Worm (Caenorhabditis elegans): ENCODE measurements around the gene ugt-54.
A peak's percentile ranks its signal among the peaks of the same experiment; 100 is the strongest.

The ugt-54 gene

DNA sequence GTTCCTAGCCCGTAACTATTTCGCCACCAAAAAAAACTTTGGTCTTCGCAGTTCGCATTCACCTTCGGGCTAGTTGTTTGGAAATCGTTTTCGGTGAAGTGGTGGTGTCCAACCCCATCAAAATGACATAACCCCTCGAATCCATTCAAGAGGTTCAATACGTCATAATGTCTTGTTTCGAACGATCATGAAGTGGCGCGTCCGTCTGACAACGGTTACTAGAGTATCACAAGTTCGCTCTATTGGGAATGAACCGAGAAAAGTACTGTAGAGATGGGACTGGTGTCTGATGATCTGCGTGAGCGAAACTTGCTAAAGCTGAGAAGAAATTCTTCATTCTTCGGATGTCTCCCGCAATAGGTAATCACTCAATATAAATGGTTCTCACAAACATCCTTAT is 33.8 kb upstream of the ugt-54 start, which contains the start of gene ZC168.2:
Gene ZC168.2 (plus strand): TSS at position 301 of the 400 bp plus-strand sequence.
- TF ChIP-seq tbx-2 (tag; optimal IDR thresholded peaks at IDR 0.05): no peak
- TF ChIP-seq nhr-23 (tag; optimal IDR thresholded peaks at IDR 0.05): no peak
- TF ChIP-seq ceh-16 (tag; optimal IDR thresholded peaks at IDR 0.05): no peak
- TF ChIP-seq hmg-11 (tag; optimal IDR thresholded peaks at IDR 0.05): no peak
- TF ChIP-seq unc-39 (tag; optimal IDR thresholded peaks at IDR 0.05): no peak
- no peak for TF ChIP-seq lin-39 (tag; optimal IDR thresholded peaks at IDR 0.05)
- no peak for TF ChIP-seq eor-1 (tag; optimal IDR thresholded peaks at IDR 0.05)
- no peak for TF ChIP-seq pqm-1 (tag; optimal IDR thresholded peaks at IDR 0.05)
- TF ChIP-seq mdl-1 (tag; optimal IDR thresholded peaks at IDR 0.05): no peak
- TF ChIP-seq nhr-43 (tag; optimal IDR thresholded peaks at IDR 0.05; ENCODE audit: poor library complexity, severe bottlenecking): no peak
- TF ChIP-seq nhr-28 (tag; optimal IDR thresholded peaks at IDR 0.05): no peak
- TF ChIP-seq snpc-4 (tag; optimal IDR thresholded peaks at IDR 0.05): no peak
- no peak for TF ChIP-seq ZK546.5 (tag; optimal IDR thresholded peaks at IDR 0.05)
- no peak for TF ChIP-seq egl-27 (tag; optimal IDR thresholded peaks at IDR 0.05)
- no peak for TF ChIP-seq unc-62 (GFP tag; optimal IDR thresholded peaks at IDR 0.05)
- no peak for TF ChIP-seq elt-1 (tag; optimal IDR thresholded peaks at IDR 0.05)
- TF ChIP-seq elt-3 (tag; optimal IDR thresholded peaks at IDR 0.05): no peak
- TF ChIP-seq nhr-77 (tag; optimal IDR thresholded peaks at IDR 0.05): no peak
- TF ChIP-seq fkh-2 (tag; optimal IDR thresholded peaks at IDR 0.05): no peak
- no peak for TF ChIP-seq mml-1 (tag; optimal IDR thresholded peaks at IDR 0.05)

DNA sequence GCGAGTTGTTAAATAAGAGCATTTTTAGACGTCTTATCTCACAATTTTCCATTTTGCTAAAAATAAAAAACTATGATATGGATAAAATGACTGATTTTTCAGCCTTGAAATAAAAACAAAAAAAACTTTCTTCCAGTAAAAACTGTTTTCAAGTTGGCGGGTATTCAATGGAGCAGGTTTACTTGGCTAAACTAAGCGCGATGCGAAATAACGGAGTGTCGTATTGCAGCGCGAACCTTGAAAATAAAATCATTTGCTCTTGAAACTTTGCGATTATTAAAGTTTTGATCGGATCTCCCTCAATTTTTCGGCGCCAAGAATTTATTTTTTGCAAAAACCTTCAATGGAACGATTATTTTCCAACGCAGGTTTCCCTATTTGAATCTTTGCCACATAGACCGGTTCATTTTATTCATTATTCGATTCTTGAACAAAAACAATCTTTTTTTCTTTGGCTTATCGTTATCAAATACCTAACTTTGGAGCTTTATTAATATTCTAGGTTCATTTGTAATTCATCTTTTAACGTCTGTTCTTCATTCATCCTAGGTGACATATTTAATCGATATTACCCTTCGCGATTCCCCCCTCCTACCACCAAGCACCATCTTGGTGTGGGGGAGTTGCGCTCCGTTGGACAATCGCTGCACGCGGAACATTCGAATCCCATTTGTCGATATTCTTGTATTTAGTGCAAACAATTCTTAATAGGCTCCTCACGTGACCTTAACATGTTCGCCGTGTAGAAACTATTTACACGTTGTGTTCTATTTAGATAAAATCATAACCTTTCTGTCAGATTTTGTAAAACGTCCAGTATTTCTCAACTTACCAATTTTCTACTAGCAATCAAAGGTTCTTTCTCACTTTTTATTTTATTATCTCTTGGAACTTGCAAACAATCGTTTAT is 26.7 kb upstream of the ugt-54 start, which contains the start of the genes orc-5 and cyb-1:
Gene orc-5 (minus strand): TSS at position 62 of the 910 bp plus-strand sequence.
Gene cyb-1 (plus strand): TSS at position 690 of the 910 bp plus-strand sequence.
- TF ChIP-seq pqm-1 (tag; optimal IDR thresholded peaks at IDR 0.05): peak; percentile 2
- TF ChIP-seq nhr-23 (tag; optimal IDR thresholded peaks at IDR 0.05): peak; percentile 85
- no peak for TF ChIP-seq ztf-4 (tag; optimal IDR thresholded peaks at IDR 0.05)
- TF ChIP-seq nfya-1 (tag; optimal IDR thresholded peaks at IDR 0.05; ENCODE audit: insufficient read depth): peak; percentile 87
- TF ChIP-seq fkh-10 (GFP tag; optimal IDR thresholded peaks at IDR 0.05): no peak
- TF ChIP-seq elt-2 (tag; optimal IDR thresholded peaks at IDR 0.05): peak; percentile 11
- TF ChIP-seq tbx-2 (tag; optimal IDR thresholded peaks at IDR 0.05): no peak
- peak; percentile 42 for TF ChIP-seq nhr-43 (tag; optimal IDR thresholded peaks at IDR 0.05; ENCODE audit: poor library complexity, severe bottlenecking)
- TF ChIP-seq egl-5 (tag; optimal IDR thresholded peaks at IDR 0.05): no peak
- no peak for TF ChIP-seq ZK546.5 (tag; optimal IDR thresholded peaks at IDR 0.05)
- TF ChIP-seq skn-1 (tag; optimal IDR thresholded peaks at IDR 0.05): peak; percentile 63
- TF ChIP-seq snpc-4 (tag; optimal IDR thresholded peaks at IDR 0.05): peak; percentile 16
- no peak for TF ChIP-seq nhr-11 (tag; optimal IDR thresholded peaks at IDR 0.05)
- peak; percentile 69 for TF ChIP-seq nhr-25 (tag; optimal IDR thresholded peaks at IDR 0.05)
- TF ChIP-seq ceh-28 (tag; optimal IDR thresholded peaks at IDR 0.05): no peak
- TF ChIP-seq pha-4 (tag; optimal IDR thresholded peaks at IDR 0.05): peak; percentile 90
- peak; percentile 73 for TF ChIP-seq lin-39 (tag; optimal IDR thresholded peaks at IDR 0.05)
- no peak for TF ChIP-seq aly-2 (tag; optimal IDR thresholded peaks at IDR 0.05)
- TF ChIP-seq hmg-11 (tag; optimal IDR thresholded peaks at IDR 0.05): peak; percentile 46
- no peak for TF ChIP-seq sea-2 (GFP tag; optimal IDR thresholded peaks at IDR 0.05)
- peak; percentile 96 for TF ChIP-seq lin-15B (tag; optimal IDR thresholded peaks at IDR 0.05)
- peak; percentile 20 for TF ChIP-seq R02D3.7 (tag; optimal IDR thresholded peaks at IDR 0.05)

DNA sequence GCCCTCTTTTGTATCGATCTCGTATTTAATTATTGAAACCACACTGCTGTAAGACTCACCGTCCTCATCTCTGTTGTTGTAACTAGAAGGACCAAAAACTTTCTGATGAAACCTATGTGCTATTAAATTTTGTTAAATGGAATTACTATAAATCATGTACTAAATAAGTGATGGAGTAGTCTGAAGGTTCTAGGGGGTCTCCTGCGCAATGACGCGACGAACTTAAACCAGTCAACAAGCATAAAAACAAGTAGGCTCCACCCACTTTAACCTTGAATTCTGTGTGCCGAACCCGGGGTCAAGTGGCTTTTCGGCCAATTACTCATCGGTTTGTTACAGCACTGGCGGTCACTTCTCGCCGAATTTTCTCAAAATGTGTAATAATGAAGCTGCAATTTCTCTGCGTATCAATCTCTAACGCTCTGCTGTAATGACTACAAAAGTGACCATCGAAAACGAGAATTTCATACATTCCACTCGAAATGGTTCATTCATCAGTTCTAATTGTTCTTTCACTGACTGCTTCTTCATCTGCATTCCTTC is 24.4 kb upstream of the ugt-54 start, which contains the start of gene grl-21:
Gene grl-21 (plus strand): TSS at position 464 of the 543 bp plus-strand sequence.
- TF ChIP-seq R02D3.7 (tag; optimal IDR thresholded peaks at IDR 0.05): no peak
- TF ChIP-seq nhr-25 (tag; optimal IDR thresholded peaks at IDR 0.05): peak; percentile 81

DNA sequence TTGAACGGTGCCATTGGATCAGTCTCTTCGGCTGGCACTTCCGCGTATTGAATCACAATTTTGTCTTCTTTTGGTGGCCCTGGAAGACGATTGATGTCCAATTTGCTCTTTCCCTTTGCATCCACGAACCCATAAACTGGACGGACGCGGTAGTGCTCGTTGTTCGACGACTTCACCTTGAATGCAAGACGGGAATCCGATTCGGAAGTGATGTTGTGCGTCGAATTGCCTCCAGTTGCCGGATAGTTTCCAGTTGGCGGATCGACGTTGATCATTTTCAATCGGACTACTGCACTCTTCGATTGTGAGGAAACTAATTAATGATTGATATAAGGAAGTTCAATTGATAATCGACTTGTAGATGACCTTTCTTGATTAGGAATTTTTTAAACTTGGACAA is 23.2 kb upstream of the ugt-54 start, which contains the start of gene ssp-34:
Gene ssp-34 (minus strand): TSS at position 275 of the 400 bp plus-strand sequence.
- TF ChIP-seq jun-1 (tag; optimal IDR thresholded peaks at IDR 0.05) (no peak), egl-5 (tag; optimal IDR thresholded peaks at IDR 0.05) (no peak), nhr-76 (tag; optimal IDR thresholded peaks at IDR 0.05) (no peak), ZK546.5 (tag; optimal IDR thresholded peaks at IDR 0.05) (no peak)
